Worm (Caenorhabditis elegans) whole organism, L1 larva: ENCODE measurements around the gene laf-1.
A peak's percentile ranks its signal among the peaks of the same experiment; 100 is the strongest.

Experiments used
- C04F5.9 ChIP-seq: sonication (generic microtip); optimal IDR thresholded peaks from 2 replicates; lab custom pipeline; 2016; ENCODE audit warnings: missing genetic modification characterization, missing compliant biosample characterization
- C16A3.4 ChIP-seq: fragments of 150-350 bp; optimal IDR thresholded peaks from 2 replicates; lab custom pipeline; 2014; ENCODE audit warnings: missing biosample characterization, missing genetic modification characterization
- C34B4.2 ChIP-seq: sonication (generic microtip); optimal IDR thresholded peaks from 2 replicates; lab custom pipeline; 2017; ENCODE audit warnings: mild to moderate bottlenecking, missing genetic modification characterization, missing compliant biosample characterization
- F16B12.6 ChIP-seq: fragments of 150-350 bp; optimal IDR thresholded peaks from 2 replicates; lab custom pipeline; 2014; ENCODE audit warnings: missing biosample characterization, missing genetic modification characterization
- ama-1 ChIP-seq: fragments of 150-350 bp; optimal IDR thresholded peaks from 2 replicates; lab custom pipeline; 2014
- blmp-1 ChIP-seq: fragments of 150-350 bp; optimal IDR thresholded peaks from 2 replicates; lab custom pipeline; 2014; ENCODE audit warnings: missing biosample characterization, missing genetic modification characterization
- ces-1 ChIP-seq: fragments of 150-350 bp; optimal IDR thresholded peaks from 2 replicates; lab custom pipeline; 2014; ENCODE audit warnings: missing biosample characterization, missing genetic modification reagents, missing genetic modification characterization
- dpl-1 ChIP-seq, 3 experiments: fragments of 150-350 bp in 2 of 3; sonication (generic microtip) in 1 of 3; optimal IDR thresholded peaks; 2 replicates each; lab custom pipeline; 2014 to 2017; ENCODE audit warnings: missing biosample characterization in 3 of 3, missing genetic modification characterization in 3 of 3, missing genetic modification reagents in 3 of 3
- dsc-1 ChIP-seq: sonication (generic microtip); optimal IDR thresholded peaks from 2 replicates; lab custom pipeline; 2016; ENCODE audit warnings: mild to moderate bottlenecking, missing genetic modification characterization, missing compliant biosample characterization
- efl-1 ChIP-seq, 4 experiments: fragments of 150-350 bp; optimal IDR thresholded peaks in 3 of 4; peaks in 1 of 4; 1 replicate in 1 of 4; 2 replicates in 3 of 4; lab custom pipeline; 2014; ENCODE audit warnings: missing biosample characterization in 2 of 4, missing genetic modification characterization in 2 of 4, missing genetic modification reagents in 2 of 4
- elt-2 ChIP-seq: sonication (generic microtip); optimal IDR thresholded peaks from 2 replicates; lab custom pipeline; 2016; ENCODE audit warnings: missing genetic modification characterization, mild to moderate bottlenecking, inconsistent platforms, missing compliant biosample characterization, missing genetic modification reagents
- ets-5 ChIP-seq: fragments of 200-800 bp; sonication (Bioruptor generic); IDR thresholded peaks from 2 replicates; pipeline ENCODE4 v1.3.6; 2022; ENCODE audit warnings: missing genetic modification characterization, missing compliant biosample characterization
- fkh-4 ChIP-seq: sonication (generic microtip); optimal IDR thresholded peaks from 2 replicates; lab custom pipeline; 2016; ENCODE audit warnings: missing compliant biosample characterization, missing genetic modification characterization, borderline replicate concordance
- fkh-8 ChIP-seq: sonication (generic microtip); optimal IDR thresholded peaks from 2 replicates; lab custom pipeline; 2016; ENCODE audit warnings: mild to moderate bottlenecking, missing genetic modification characterization, missing compliant biosample characterization
- fos-1 ChIP-seq: fragments of 150-350 bp; optimal IDR thresholded peaks from 2 replicates; lab custom pipeline; 2014; ENCODE audit warnings: missing biosample characterization, missing genetic modification characterization
- grh-1 ChIP-seq: fragments of 200-800 bp; sonication (Bioruptor generic); IDR thresholded peaks from 2 replicates; pipeline ENCODE4 v1.3.6; 2022; ENCODE audit warnings: missing genetic modification reagents, missing genetic modification characterization, missing compliant biosample characterization
- hlh-17 ChIP-seq: fragments of 200-800 bp; sonication (Bioruptor generic); optimal IDR thresholded peaks from 2 replicates; lab custom pipeline; 2018; ENCODE audit warnings: missing genetic modification characterization, mild to moderate bottlenecking, missing compliant biosample characterization, moderate library complexity, borderline replicate concordance
- hlh-4 ChIP-seq: sonication (generic microtip); optimal IDR thresholded peaks from 2 replicates; lab custom pipeline; 2016; ENCODE audit warnings: mild to moderate bottlenecking, missing genetic modification characterization, missing compliant biosample characterization
- hpl-2 ChIP-seq: fragments of 150-350 bp; optimal IDR thresholded peaks from 2 replicates; lab custom pipeline; 2014; ENCODE audit warnings: missing biosample characterization, missing genetic modification reagents, missing genetic modification characterization
- jun-1 ChIP-seq: fragments of 150-350 bp; optimal IDR thresholded peaks from 2 replicates; lab custom pipeline; 2014; ENCODE audit warnings: missing biosample characterization, missing genetic modification reagents, missing genetic modification characterization
- lin-13 ChIP-seq: fragments of 150-350 bp; optimal IDR thresholded peaks from 2 replicates; lab custom pipeline; 2014; ENCODE audit warnings: missing biosample characterization, missing genetic modification reagents, missing genetic modification characterization
- lin-15B ChIP-seq: fragments of 150-350 bp; sonication (generic microtip); optimal IDR thresholded peaks from 3 replicates; lab custom pipeline; 2014; ENCODE audit warnings: missing biosample characterization, missing genetic modification characterization
- lin-35 ChIP-seq, 2 experiments: fragments of 150-350 bp; optimal IDR thresholded peaks; 2 replicates each; lab custom pipeline; 2014; ENCODE audit warnings: missing biosample characterization in 2 of 2, missing genetic modification characterization in 2 of 2, missing genetic modification reagents in 2 of 2
- lir-3 ChIP-seq: sonication (generic microtip); optimal IDR thresholded peaks from 2 replicates; lab custom pipeline; 2016; ENCODE audit warnings: mild to moderate bottlenecking, missing genetic modification characterization, moderate library complexity, missing compliant biosample characterization; ENCODE audit not compliant: poor library complexity
- lsy-2 ChIP-seq, 2 experiments: fragments of 150-350 bp; optimal IDR thresholded peaks; 2 replicates each; lab custom pipeline; 2014; ENCODE audit warnings: missing biosample characterization in 2 of 2, missing genetic modification characterization in 2 of 2
- mab-9 ChIP-seq: fragments of 200-800 bp; sonication (Bioruptor generic); IDR thresholded peaks from 2 replicates; pipeline ENCODE4 v1.3.6; 2022; ENCODE audit warnings: missing genetic modification reagents, missing genetic modification characterization, missing compliant biosample characterization
- mep-1 ChIP-seq: fragments of 150-350 bp; optimal IDR thresholded peaks from 2 replicates; lab custom pipeline; 2014; ENCODE audit warnings: missing biosample characterization, missing genetic modification characterization
- nhr-19 ChIP-seq: fragments of 200-800 bp; sonication (Bioruptor generic); conservative IDR thresholded peaks from 2 replicates; pipeline ENCODE4 v1.3.6; 2022; ENCODE audit warnings: missing genetic modification characterization, missing compliant biosample characterization
- nhr-20 ChIP-seq: sonication (generic microtip); optimal IDR thresholded peaks from 2 replicates; lab custom pipeline; 2016; ENCODE audit warnings: mild to moderate bottlenecking, missing genetic modification characterization, missing compliant biosample characterization
- nhr-71 ChIP-seq: sonication (generic microtip); optimal IDR thresholded peaks from 2 replicates; lab custom pipeline; 2016; ENCODE audit warnings: mild to moderate bottlenecking, missing genetic modification characterization, moderate library complexity, missing compliant biosample characterization
- nhr-76 ChIP-seq: sonication (generic microtip); optimal IDR thresholded peaks from 2 replicates; lab custom pipeline; 2017; ENCODE audit warnings: missing biosample characterization, missing genetic modification characterization
- nhr-77 ChIP-seq: fragments of 150-350 bp; optimal IDR thresholded peaks from 2 replicates; lab custom pipeline; 2014; ENCODE audit warnings: missing biosample characterization, missing genetic modification characterization
- nhr-90 ChIP-seq: sonication (generic microtip); optimal IDR thresholded peaks from 2 replicates; lab custom pipeline; 2016; ENCODE audit warnings: mild to moderate bottlenecking, missing genetic modification characterization, missing compliant biosample characterization; ENCODE audit not compliant: poor library complexity
- pag-3 ChIP-seq: sonication (generic microtip); optimal IDR thresholded peaks from 2 replicates; lab custom pipeline; 2017; ENCODE audit warnings: missing genetic modification characterization, mild to moderate bottlenecking, missing compliant biosample characterization, antibody characterized with exemption, borderline replicate concordance; ENCODE audit not compliant: insufficient read depth
- pax-3 ChIP-seq: fragments of 200-800 bp; sonication (Bioruptor generic); optimal IDR thresholded peaks from 2 replicates; lab custom pipeline; 2018; ENCODE audit warnings: mild to moderate bottlenecking, missing genetic modification characterization, moderate library complexity, missing compliant biosample characterization
- skn-1 ChIP-seq: fragments of 150-350 bp; optimal IDR thresholded peaks from 2 replicates; lab custom pipeline; 2014; ENCODE audit warnings: missing biosample characterization, missing genetic modification characterization
- snpc-4 ChIP-seq: fragments of 150-350 bp; optimal IDR thresholded peaks from 2 replicates; lab custom pipeline; 2014; ENCODE audit warnings: missing biosample characterization, missing genetic modification characterization
- sup-37 ChIP-seq: fragments of 200-800 bp; sonication (Bioruptor generic); optimal IDR thresholded peaks from 2 replicates; lab custom pipeline; 2018; ENCODE audit warnings: mild to moderate bottlenecking, missing genetic modification characterization, missing compliant biosample characterization
- tbx-2 ChIP-seq: sonication (generic microtip); optimal IDR thresholded peaks from 2 replicates; lab custom pipeline; 2016; ENCODE audit warnings: missing genetic modification characterization, missing compliant biosample characterization
- tlp-1 ChIP-seq: fragments of 150-350 bp; optimal IDR thresholded peaks from 2 replicates; lab custom pipeline; 2014; ENCODE audit warnings: missing biosample characterization, missing genetic modification characterization
- unc-130 ChIP-seq: fragments of 150-350 bp; optimal IDR thresholded peaks from 2 replicates; lab custom pipeline; 2017; ENCODE audit warnings: missing biosample characterization, missing genetic modification characterization, inconsistent platforms
- unc-30 ChIP-seq: sonication (generic microtip); optimal IDR thresholded peaks from 2 replicates; lab custom pipeline; 2017; ENCODE audit warnings: missing biosample characterization, missing genetic modification characterization
- unc-98 ChIP-seq: fragments of 200-800 bp; sonication (Bioruptor generic); IDR thresholded peaks from 2 replicates; pipeline ENCODE4 v1.3.6; 2022; ENCODE audit warnings: missing genetic modification characterization, missing compliant biosample characterization
- zag-1 ChIP-seq: fragments of 150-350 bp; optimal IDR thresholded peaks from 2 replicates; lab custom pipeline; 2014; ENCODE audit warnings: missing biosample characterization, missing genetic modification characterization
- zip-4 ChIP-seq: fragments of 200-800 bp; sonication (Bioruptor generic); optimal IDR thresholded peaks from 2 replicates; lab custom pipeline; 2018; ENCODE audit warnings: mild to moderate bottlenecking, missing genetic modification characterization, moderate library complexity, missing compliant biosample characterization
- ztf-11 ChIP-seq, 2 experiments: sonication (generic microtip); optimal IDR thresholded peaks; 2 replicates each; lab custom pipeline; 2016 to 2017; ENCODE audit warnings: missing genetic modification characterization in 2 of 2, missing biosample characterization in 1 of 2, missing compliant biosample characterization in 1 of 2

laf-1 gene

DNA sequence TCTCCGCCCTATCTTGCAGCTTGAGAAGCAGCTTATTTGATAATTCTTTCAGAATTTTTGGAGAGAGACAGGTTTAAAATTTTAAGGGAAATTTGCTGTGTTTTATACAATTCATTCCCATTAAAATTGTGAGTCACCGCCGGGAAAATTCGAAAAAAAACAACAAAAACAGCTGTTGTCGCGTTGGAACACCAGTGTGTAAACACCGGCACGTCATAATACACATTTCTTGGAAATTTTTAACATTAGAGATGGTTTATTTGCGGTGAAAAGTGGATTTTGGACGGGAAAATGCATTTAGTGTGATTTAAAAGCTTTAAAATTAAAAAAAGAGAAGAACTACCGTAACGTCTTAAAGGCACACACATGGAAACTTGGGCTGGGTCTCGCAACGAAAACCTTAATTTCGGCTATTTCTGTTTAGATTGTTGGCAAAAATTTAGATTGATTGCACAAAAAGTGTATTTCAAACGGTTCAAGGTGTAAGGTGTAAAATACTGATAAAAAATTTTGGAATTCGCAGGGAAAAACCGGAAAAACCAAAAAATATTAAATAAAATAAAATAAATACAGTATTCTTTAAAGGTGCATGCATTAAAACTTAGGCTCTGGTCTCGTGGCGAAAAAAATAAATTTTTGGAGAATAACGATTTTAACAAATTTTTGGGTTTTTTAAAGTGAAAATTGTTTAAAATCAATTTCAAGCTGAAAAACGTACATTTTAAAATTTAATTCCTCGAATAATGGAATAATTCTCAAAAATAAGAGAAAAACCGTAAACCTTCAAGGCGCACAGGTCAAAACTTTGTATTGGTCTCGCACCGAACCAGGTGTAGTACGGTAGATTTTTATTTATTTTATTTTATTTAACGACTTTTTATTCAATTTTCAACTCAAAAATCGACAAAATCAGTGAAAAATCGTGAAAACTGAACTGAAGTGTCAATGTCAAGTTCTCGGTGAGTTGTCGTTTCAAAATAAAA, 53.3 kb downstream of the laf-1 start, which contains the start of gene cosa-1:
cosa-1 (plus strand) TSS at position 896 of the 983 bp plus-strand sequence.
- TF ChIP-seq tlp-1 (tag; lab: Kevin White, UChicago): no peak
- no peak for TF ChIP-seq nhr-76 (tag; lab: Kevin White, UChicago)
- no peak for TF ChIP-seq pag-3 (tag; lab: Kevin White, UChicago)
- no peak for TF ChIP-seq hpl-2 (GFP tag; lab: Kevin White, UChicago)
- TF ChIP-seq lsy-2 (tag; optimal IDR thresholded peaks at IDR 0.05; lab: Kevin White, UChicago): peak in 1 of 2 experiments; percentile 18
- no peak for TF ChIP-seq ces-1
- TF ChIP-seq unc-98: no peak
- no peak for TF ChIP-seq lir-3
- TF ChIP-seq dpl-1 (GFP tag; optimal IDR thresholded peaks at IDR 0.05; lab: Kevin White, UChicago): peak in 1 of 3 experiments; percentile 38
- peak; percentile 7 for TF ChIP-seq unc-130 (tag; lab: Kevin White, UChicago)
- TF ChIP-seq lin-35 (GFP tag; optimal IDR thresholded peaks at IDR 0.05; lab: Kevin White, UChicago): peak in 1 of 2 experiments; percentile 12
- TF ChIP-seq lin-15B: no peak
- TF ChIP-seq sup-37 (GFP tag; lab: Kevin White, UChicago): no peak
- peak; percentile 75 for TF ChIP-seq F16B12.6 (tag; lab: Kevin White, UChicago)
- no peak for TF ChIP-seq tbx-2 (tag; lab: Kevin White, UChicago)
- TF ChIP-seq efl-1 (optimal IDR thresholded peaks at IDR 0.05; lab: Kevin White, UChicago): peak in 1 of 2 experiments; percentile 13
- TF ChIP-seq efl-1 (GFP tag; optimal IDR thresholded peaks at IDR 0.05 in 1 of 2; lab: Kevin White, UChicago): peak; percentile 0 to 50
- peak; percentile 6 for TF ChIP-seq fos-1
- TF ChIP-seq nhr-71 (tag; lab: Kevin White, UChicago): no peak
- no peak for TF ChIP-seq ztf-11 (tag; optimal IDR thresholded peaks at IDR 0.05; lab: Kevin White, UChicago)
- TF ChIP-seq ets-5 (GFP tag; lab: Robert Waterston, UW): no peak
- TF ChIP-seq ama-1: no peak
- TF ChIP-seq skn-1 (tag; lab: Kevin White, UChicago): no peak
- TF ChIP-seq unc-30 (tag; lab: Kevin White, UChicago): no peak
- TF ChIP-seq C16A3.4 (tag; lab: Kevin White, UChicago): no peak
- TF ChIP-seq nhr-20 (tag; lab: Kevin White, UChicago): no peak
- TF ChIP-seq elt-2 (tag; lab: Kevin White, UChicago): no peak
- no peak for TF ChIP-seq C04F5.9 (tag; lab: Kevin White, UChicago)
- no peak for TF ChIP-seq nhr-19 (GFP tag; lab: Robert Waterston, UW)
- TF ChIP-seq hlh-17 (GFP tag; lab: Kevin White, UChicago): no peak
- TF ChIP-seq lin-13 (GFP tag; lab: Kevin White, UChicago): no peak
- no peak for TF ChIP-seq zip-4
- no peak for TF ChIP-seq nhr-90 (tag; lab: Kevin White, UChicago)
- TF ChIP-seq C34B4.2: no peak
- no peak for TF ChIP-seq zag-1 (tag; lab: Kevin White, UChicago)
- TF ChIP-seq fkh-4 (tag; lab: Kevin White, UChicago): no peak
- no peak for TF ChIP-seq fkh-8 (tag; lab: Kevin White, UChicago)
- no peak for TF ChIP-seq hlh-4
- no peak for TF ChIP-seq jun-1 (tag; lab: Kevin White, UChicago)
- no peak for TF ChIP-seq nhr-77 (tag; lab: Kevin White, UChicago)
- peak; percentile 5 for TF ChIP-seq mep-1 (tag; lab: Kevin White, UChicago)
- TF ChIP-seq pax-3 (tag; lab: Kevin White, UChicago): no peak
- peak; percentile 9 for TF ChIP-seq blmp-1 (tag; lab: Kevin White, UChicago)
- TF ChIP-seq snpc-4 (tag; lab: Kevin White, UChicago): no peak
- TF ChIP-seq mab-9 (GFP tag; lab: Robert Waterston, UW): no peak
- TF ChIP-seq dsc-1 (tag; lab: Kevin White, UChicago): no peak
- TF ChIP-seq grh-1 (GFP tag; lab: Robert Waterston, UW): no peak
- TF ChIP-seq, all 84 proteins: peak for 9
